Worm (Caenorhabditis elegans): ENCODE data around the gene srbc-43.

DNA sequence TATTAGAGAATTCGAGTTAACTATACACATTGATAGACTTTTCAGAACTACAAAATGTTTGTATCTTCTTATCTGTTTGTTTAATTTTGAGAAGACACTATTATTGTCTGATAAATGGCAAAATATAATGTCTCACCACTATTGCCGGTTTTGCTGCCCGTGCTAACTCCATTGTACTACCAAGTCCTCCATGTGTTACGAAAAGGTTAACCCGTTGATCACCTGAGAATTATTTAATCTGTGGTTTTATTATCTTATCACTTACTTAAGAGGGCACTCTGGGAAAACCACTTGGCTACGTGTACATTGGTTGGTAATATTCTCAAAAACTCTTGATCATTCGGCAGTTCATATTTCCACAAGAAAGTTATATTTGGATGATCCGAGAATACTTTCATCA, 5.6 kb upstream of the srbc-43 start:
- TF ChIP-seq W03F9.2 (tag; optimal IDR thresholded peaks at IDR 0.05) (no peak), him-1 (tag; optimal IDR thresholded peaks at IDR 0.05) (no peak)

Data from whole organism, L4/young adult.